Worm (Caenorhabditis elegans) whole organism, early embryonic: Measurements from ENCODE around the gene srg-5.

Source experiments
- B0310.2 ChIP-seq: sonication (generic microtip); optimal IDR thresholded peaks from 2 replicates; lab custom pipeline; 2016; ENCODE audit warnings: mild to moderate bottlenecking, missing genetic modification characterization, missing compliant biosample characterization
- F13C5.2 ChIP-seq: sonication (generic microtip); optimal IDR thresholded peaks from 2 replicates; lab custom pipeline; 2017; ENCODE audit warnings: mild to moderate bottlenecking, missing genetic modification characterization, inconsistent platforms, missing compliant biosample characterization
- aly-1 ChIP-seq: sonication (generic microtip); optimal IDR thresholded peaks from 2 replicates; lab custom pipeline; 2016; ENCODE audit warnings: missing genetic modification characterization, missing compliant biosample characterization
- ama-1 ChIP-seq: fragments of 150-350 bp; optimal IDR thresholded peaks from 2 replicates; lab custom pipeline; 2014
- ceh-13 ChIP-seq: fragments of 200-800 bp; sonication (Bioruptor generic); optimal IDR thresholded peaks from 2 replicates; lab custom pipeline; 2018; ENCODE audit warnings: mild to moderate bottlenecking, missing genetic modification characterization, missing compliant biosample characterization
- ceh-36 ChIP-seq: sonication (generic microtip); optimal IDR thresholded peaks from 2 replicates; lab custom pipeline; 2016; ENCODE audit warnings: missing genetic modification characterization, inconsistent platforms, missing compliant biosample characterization
- ets-7 ChIP-seq: sonication (generic microtip); optimal IDR thresholded peaks from 2 replicates; lab custom pipeline; 2016; ENCODE audit warnings: missing genotype, missing genetic modification characterization, missing compliant biosample characterization
- flt-1 ChIP-seq: fragments of 200-800 bp; sonication (Bioruptor generic); IDR thresholded peaks from 2 replicates; pipeline ENCODE4 v1.3.6; 2022; ENCODE audit warnings: missing genetic modification characterization, missing compliant biosample characterization
- hmbx-1 ChIP-seq: sonication (generic microtip); optimal IDR thresholded peaks from 2 replicates; lab custom pipeline; 2016; ENCODE audit warnings: mild to moderate bottlenecking, missing genetic modification characterization, missing compliant biosample characterization
- hmg-4 ChIP-seq: fragments of 200-800 bp; sonication (Bioruptor generic); optimal IDR thresholded peaks from 2 replicates; lab custom pipeline; 2018; ENCODE audit warnings: mild to moderate bottlenecking, missing genetic modification characterization, missing compliant biosample characterization
- hnd-1 ChIP-seq: sonication (generic microtip); optimal IDR thresholded peaks from 2 replicates; lab custom pipeline; 2016; ENCODE audit warnings: missing genetic modification characterization, missing compliant biosample characterization
- pes-1 ChIP-seq: fragments of 200-800 bp; sonication (Bioruptor generic); IDR thresholded peaks from 2 replicates; pipeline ENCODE4 v1.3.6; 2022; ENCODE audit warnings: missing genetic modification reagents, missing genetic modification characterization, missing compliant biosample characterization
- scrt-1 ChIP-seq: fragments of 200-800 bp; sonication (Bioruptor generic); IDR thresholded peaks from 2 replicates; pipeline ENCODE4 v1.3.6; 2022; ENCODE audit warnings: missing genetic modification characterization, missing compliant biosample characterization
- sea-1 ChIP-seq: fragments of 200-800 bp; sonication (Bioruptor generic); conservative IDR thresholded peaks from 2 replicates; pipeline ENCODE4 v1.3.6; 2022; ENCODE audit warnings: missing genetic modification characterization, missing compliant biosample characterization
- tbx-11 ChIP-seq: fragments of 200-800 bp; sonication (Bioruptor generic); IDR thresholded peaks from 2 replicates; pipeline ENCODE4 v1.3.6; 2022; ENCODE audit warnings: missing genetic modification characterization, missing compliant biosample characterization
- tbx-37 ChIP-seq: fragments of 200-800 bp; sonication (Bioruptor generic); conservative IDR thresholded peaks from 2 replicates; pipeline ENCODE4 v1.3.6; 2022; ENCODE audit warnings: missing genetic modification reagents, missing genetic modification characterization, missing compliant biosample characterization
- tra-4 ChIP-seq: sonication (generic microtip); optimal IDR thresholded peaks from 2 replicates; lab custom pipeline; 2017; ENCODE audit warnings: missing genetic modification characterization, missing compliant biosample characterization

The srg-5 gene

DNA sequence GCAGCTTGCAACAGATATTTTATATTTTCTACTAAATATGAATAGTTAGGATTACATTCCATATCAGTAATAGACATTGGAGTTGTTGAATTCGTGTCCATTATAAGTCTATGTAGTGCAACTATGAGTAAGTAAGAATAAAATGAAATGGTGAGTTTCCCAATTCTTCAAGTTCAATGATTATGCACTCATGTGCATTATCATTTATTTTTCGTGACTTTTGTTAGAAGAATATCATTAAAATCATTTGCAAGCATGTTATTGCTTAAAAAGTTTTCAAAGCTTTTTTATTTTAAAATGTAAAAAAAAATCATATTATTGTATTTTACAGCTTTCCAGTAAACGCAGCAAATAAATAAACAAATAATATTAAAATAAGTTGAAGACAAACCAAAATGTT is 7.7 kb downstream of the srg-5 start, which contains the start of gene srg-9:
TSS of gene srg-9 (minus strand) at position 101 of the 400 bp plus-strand sequence.
- TF ChIP-seq flt-1 (GFP tag; lab: Robert Waterston, UW) (no peak), pes-1 (GFP tag; lab: Robert Waterston, UW) (no peak), scrt-1 (GFP tag; lab: Robert Waterston, UW) (no peak), tbx-11 (no peak), F13C5.2 (no peak), aly-1 (tag; lab: Kevin White, UChicago) (no peak), ama-1 (lab: Kevin White, UChicago) (no peak), hmbx-1 (tag; lab: Kevin White, UChicago) (no peak), B0310.2 (no peak), ceh-13 (GFP tag; lab: Kevin White, UChicago) (no peak), hmg-4 (no peak)

- TF ChIP-seq sea-1 (no peak), pes-1 (GFP tag; lab: Robert Waterston, UW) (no peak)
These were observed 9.6 kb downstream of the srg-5 start, which contains the start of gene srg-8 for ce11 chrIII:6254737-6255136. TSS of gene srg-8 (minus strand) at chrIII:6254837.

DNA sequence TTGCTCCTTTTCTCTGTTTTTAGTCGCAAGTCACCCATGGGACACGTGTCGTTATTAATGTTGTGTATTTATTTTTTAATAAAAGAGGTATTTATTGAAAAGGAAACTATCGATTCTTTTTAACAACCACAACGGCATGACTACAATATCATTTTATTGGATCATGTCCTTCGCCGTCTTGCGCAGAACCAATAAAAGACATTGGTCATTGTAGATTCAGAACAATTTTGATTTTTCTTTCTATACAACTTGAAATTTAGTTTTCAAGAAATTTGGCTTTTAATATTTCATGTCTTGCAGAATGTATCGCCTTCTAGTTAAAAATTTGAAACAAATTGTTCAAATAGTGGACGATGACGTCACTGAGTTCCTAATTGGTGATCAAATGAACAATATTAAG is 12.8 kb downstream of the srg-5 start, which contains the start of gene amdh-1:
TSS of gene amdh-1 (plus strand) at position 301 of the 400 bp plus-strand sequence.
- no peak for TF ChIP-seq ets-7 (tag; lab: Kevin White, UChicago)
- no peak for TF ChIP-seq ama-1 (lab: Kevin White, UChicago)
- no peak for TF ChIP-seq ceh-13 (GFP tag; lab: Kevin White, UChicago)
- no peak for TF ChIP-seq pes-1 (GFP tag; lab: Robert Waterston, UW)
- TF ChIP-seq tbx-37 (GFP tag; lab: Robert Waterston, UW), result no peak
- no peak for TF ChIP-seq hmg-4
- no peak for TF ChIP-seq hmbx-1 (tag; lab: Kevin White, UChicago)
- no peak for TF ChIP-seq B0310.2
- TF ChIP-seq tra-4 (tag; lab: Kevin White, UChicago), result no peak

DNA sequence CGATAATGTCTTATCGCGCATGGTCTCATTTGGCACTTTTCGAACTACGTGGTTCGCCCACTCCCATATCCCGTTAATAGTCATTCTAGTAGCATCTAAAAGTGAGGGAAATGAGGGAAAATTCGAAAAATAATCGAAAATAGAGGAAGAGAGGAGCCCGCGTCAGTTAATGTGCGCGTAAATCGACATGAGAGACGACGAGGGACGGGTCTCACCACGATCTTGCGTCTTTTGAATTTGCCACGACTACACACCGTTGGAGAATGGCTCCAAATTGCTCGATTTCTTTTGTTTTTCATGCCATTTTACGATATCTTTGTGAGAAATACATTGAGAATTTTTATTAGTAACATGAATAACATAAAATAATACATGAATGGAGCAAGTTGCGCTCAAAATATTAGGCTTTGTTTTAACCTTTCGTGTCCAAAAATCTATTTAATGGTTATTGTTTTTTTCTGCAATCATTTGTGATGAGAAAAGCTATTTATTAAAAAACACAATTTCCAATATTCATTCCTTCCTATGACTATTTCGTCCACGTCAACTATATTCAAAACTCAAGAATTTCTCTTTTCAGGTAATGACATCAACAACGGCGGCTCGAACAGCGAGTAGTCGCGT is 16.2 kb downstream of the srg-5 start, which contains the start of the genes gen-1 and stt-3:
TSS of gene gen-1 (minus strand) at position 95 of the 624 bp plus-strand sequence.
TSS of gene stt-3 (plus strand) at position 574 of the 624 bp plus-strand sequence.
- no peak for TF ChIP-seq B0310.2
- TF ChIP-seq scrt-1 (GFP tag; lab: Robert Waterston, UW), result no peak
- no peak for TF ChIP-seq hmbx-1 (tag; lab: Kevin White, UChicago)
- TF ChIP-seq tra-4 (tag; lab: Kevin White, UChicago), result no peak
- no peak for TF ChIP-seq ceh-13 (GFP tag; lab: Kevin White, UChicago)
- TF ChIP-seq tbx-37 (GFP tag; lab: Robert Waterston, UW), result no peak
- TF ChIP-seq hmg-4, result no peak
- TF ChIP-seq tbx-11, result no peak
- TF ChIP-seq ceh-36 (tag; lab: Kevin White, UChicago), result no peak
- no peak for TF ChIP-seq aly-1 (tag; lab: Kevin White, UChicago)
- TF ChIP-seq F13C5.2, result no peak
- no peak for TF ChIP-seq sea-1
- TF ChIP-seq flt-1 (GFP tag; lab: Robert Waterston, UW), result no peak; the same call in 1 of the 2 replicates
- TF ChIP-seq ets-7 (tag; lab: Kevin White, UChicago), result no peak
- TF ChIP-seq pes-1 (GFP tag; lab: Robert Waterston, UW), result no peak

DNA sequence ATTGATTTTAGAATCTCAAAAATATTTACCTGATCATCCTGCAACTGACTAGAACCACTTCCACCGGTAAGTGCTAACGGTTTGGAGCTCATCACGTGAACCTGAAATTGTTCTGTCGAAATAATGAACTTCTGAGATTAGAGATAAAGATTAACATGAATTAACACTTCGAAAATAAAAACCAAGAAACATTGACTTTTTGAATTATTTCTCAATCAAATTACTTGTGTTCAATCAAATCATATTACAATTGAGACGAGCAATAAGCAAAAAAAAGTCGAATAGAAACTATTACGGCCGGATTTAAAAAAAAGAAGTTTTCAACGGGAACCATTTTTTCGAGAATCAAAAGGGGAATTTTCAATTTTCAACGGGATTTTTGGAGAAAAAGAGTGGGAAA is 18.6 kb downstream of the srg-5 start, which contains the start of gene bcas-2:
TSS of gene bcas-2 (minus strand) at position 101 of the 400 bp plus-strand sequence.
- TF ChIP-seq sea-1, result no peak
- no peak for TF ChIP-seq tbx-11
- no peak for TF ChIP-seq hnd-1 (tag; lab: Kevin White, UChicago)
- no peak for TF ChIP-seq pes-1 (GFP tag; lab: Robert Waterston, UW)
- no peak for TF ChIP-seq F13C5.2
- no peak for TF ChIP-seq tra-4 (tag; lab: Kevin White, UChicago)
- TF ChIP-seq flt-1 (GFP tag; lab: Robert Waterston, UW), result no peak
- no peak for TF ChIP-seq hmg-4
- TF ChIP-seq ama-1 (lab: Kevin White, UChicago), result no peak
- TF ChIP-seq hmbx-1 (tag; lab: Kevin White, UChicago), result no peak
- TF ChIP-seq ceh-13 (GFP tag; lab: Kevin White, UChicago), result no peak
- no peak for TF ChIP-seq B0310.2
- TF ChIP-seq aly-1 (tag; lab: Kevin White, UChicago), result no peak
- no peak for TF ChIP-seq ets-7 (tag; lab: Kevin White, UChicago)
- TF ChIP-seq scrt-1 (GFP tag; lab: Robert Waterston, UW), result no peak
- TF ChIP-seq ceh-36 (tag; lab: Kevin White, UChicago), result no peak
- no peak for TF ChIP-seq tbx-37 (GFP tag; lab: Robert Waterston, UW)

DNA sequence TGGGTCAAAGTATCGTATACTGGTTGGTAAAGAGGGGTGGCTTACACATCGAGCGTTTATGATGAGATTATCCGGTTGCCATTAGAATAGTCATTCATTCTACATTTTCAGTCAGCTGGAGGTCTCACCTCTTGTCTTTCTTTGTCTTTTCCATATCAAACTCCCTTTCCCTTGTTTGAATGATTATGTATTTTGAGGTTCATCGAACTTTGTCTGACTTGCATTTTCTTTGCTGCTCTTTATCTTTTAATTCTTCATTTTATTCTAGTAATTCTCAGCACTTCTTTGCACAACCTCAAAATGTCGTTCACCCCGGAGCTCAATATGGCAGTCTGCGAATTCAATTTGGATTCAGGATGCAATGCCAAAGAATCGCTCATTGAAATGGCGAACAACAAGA is 23.8 kb downstream of the srg-5 start, which contains the start of gene T12A2.3:
TSS of gene T12A2.3 (plus strand) at position 301 of the 400 bp plus-strand sequence.
- TF ChIP-seq hnd-1 (tag; lab: Kevin White, UChicago), result no peak
- TF ChIP-seq hmbx-1 (tag; lab: Kevin White, UChicago), result no peak
- TF ChIP-seq F13C5.2, result no peak
- TF ChIP-seq tbx-11, result no peak
- no peak for TF ChIP-seq B0310.2
- TF ChIP-seq scrt-1 (GFP tag; lab: Robert Waterston, UW), result no peak
- no peak for TF ChIP-seq pes-1 (GFP tag; lab: Robert Waterston, UW)
- no peak for TF ChIP-seq tbx-37 (GFP tag; lab: Robert Waterston, UW)
- TF ChIP-seq hmg-4, result no peak
- no peak for TF ChIP-seq flt-1 (GFP tag; lab: Robert Waterston, UW)
- no peak for TF ChIP-seq ets-7 (tag; lab: Kevin White, UChicago)
- TF ChIP-seq ama-1 (lab: Kevin White, UChicago), result no peak
- TF ChIP-seq ceh-13 (GFP tag; lab: Kevin White, UChicago), result no peak
- TF ChIP-seq ceh-36 (tag; lab: Kevin White, UChicago), result no peak
- no peak for TF ChIP-seq sea-1

DNA sequence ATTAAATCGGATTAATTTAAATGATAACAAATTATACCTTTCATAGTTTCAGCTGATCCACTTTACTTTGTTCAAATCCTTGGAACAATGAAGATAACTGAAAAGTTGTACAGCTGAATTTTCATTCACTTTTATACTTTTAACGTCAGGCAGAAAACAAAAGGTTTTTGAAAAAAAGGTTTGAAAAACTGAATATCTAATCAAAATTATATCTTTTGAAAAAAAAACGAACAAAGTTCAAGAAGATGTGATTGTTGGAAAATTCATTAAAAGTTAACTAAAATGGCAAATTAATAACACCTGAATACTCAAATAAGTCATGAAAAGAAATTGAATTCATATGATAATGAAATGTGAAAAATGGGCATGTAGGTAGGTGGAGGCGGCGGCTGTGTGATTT is 27.7 kb downstream of the srg-5 start, which contains the start of gene T12A2.21:
TSS of gene T12A2.21 (minus strand) at position 101 of the 400 bp plus-strand sequence.
- TF ChIP-seq sea-1 (no peak), ceh-13 (GFP tag; lab: Kevin White, UChicago) (no peak), ama-1 (lab: Kevin White, UChicago) (no peak), ceh-36 (tag; lab: Kevin White, UChicago) (no peak), flt-1 (GFP tag; lab: Robert Waterston, UW) (no peak)
